Comparison of ENCODE assay signal across 3 fruit fly cellular contexts in genomic region chrX:11390625-11391363, dm6.
TF ChIP-seq lines count a peak whose summit lies in the region.

No protein-coding gene starts in this region.

TF ChIP-seq in whole organism, embryonic, 481 proteins besides CTCF, POLR2A, EP300 and RAD21 (continued from another document and continues in another):
- TF ChIP-seq dysf (GFP tag; IDR thresholded peaks at IDR 0.05; lab: Robert Waterston, UW): peak; percentile 90
- no peak for TF ChIP-seq D (optimal IDR thresholded peaks at IDR 0.05; lab: Kevin White, UChicago)
- TF ChIP-seq D (GFP tag; optimal IDR thresholded peaks at IDR 0.05; lab: Kevin White, UChicago): peak; percentile 58
- TF ChIP-seq CHES-1-like (GFP tag; optimal IDR thresholded peaks at IDR 0.05; lab: Kevin White, UChicago): peak; percentile 81
- TF ChIP-seq bcd (GFP tag; optimal IDR thresholded peaks at IDR 0.05; lab: Kevin White, UChicago): peak; percentile 77
- peak; percentile 38; the same call in 1 of the 2 replicates for TF ChIP-seq Nf-YA (GFP tag; IDR thresholded peaks at IDR 0.05; lab: Robert Waterston, UW)
- TF ChIP-seq Opbp (GFP tag; IDR thresholded peaks at IDR 0.05; lab: Robert Waterston, UW; ENCODE audit: partially characterized antibody): no peak
- peak; percentile 70 for TF ChIP-seq CG10654 (GFP tag; optimal IDR thresholded peaks at IDR 0.05; lab: Kevin White, UChicago)
- TF ChIP-seq Adf1 (GFP tag; IDR thresholded peaks at IDR 0.05; lab: Robert Waterston, UW): peak; percentile 56; the same call in 1 of the 2 replicates
- peak; percentile 69 for TF ChIP-seq CG15073 (GFP tag; optimal IDR thresholded peaks at IDR 0.05; lab: Kevin White, UChicago)
- TF ChIP-seq H2.0 (GFP tag; IDR thresholded peaks at IDR 0.05; lab: Robert Waterston, UW): peak; percentile 86
- peak; percentile 65 for TF ChIP-seq CG9609 (GFP tag; optimal IDR thresholded peaks at IDR 0.05; lab: Kevin White, UChicago)
- no peak for TF ChIP-seq CG9797 (GFP tag; optimal IDR thresholded peaks at IDR 0.05; lab: Kevin White, UChicago)
- peak; percentile 43 for TF ChIP-seq danr (GFP tag; IDR thresholded peaks at IDR 0.05; lab: Robert Waterston, UW)
- TF ChIP-seq CG34422 (GFP tag; IDR thresholded peaks at IDR 0.05; lab: Robert Waterston, UW): peak; percentile 76
- peak; percentile 57 for TF ChIP-seq CG4424 (GFP tag; optimal IDR thresholded peaks at IDR 0.05; lab: Kevin White, UChicago)
- peak; percentile 69 for TF ChIP-seq CG13775 (GFP tag; optimal IDR thresholded peaks at IDR 0.05; lab: Kevin White, UChicago)
- TF ChIP-seq CG8290 (GFP tag; optimal IDR thresholded peaks at IDR 0.05; lab: Kevin White, UChicago): no peak
- TF ChIP-seq CG8290 (tag; optimal IDR thresholded peaks at IDR 0.05; lab: Kevin White, UChicago): peak in 1 of 2 experiments; percentile 98
- TF ChIP-seq kay (GFP tag; optimal IDR thresholded peaks at IDR 0.05; lab: Kevin White, UChicago): peak; percentile 41
- peak; percentile 2 for TF ChIP-seq CG14965 (GFP tag; optimal IDR thresholded peaks at IDR 0.05; lab: Kevin White, UChicago; ENCODE audit: borderline replicate concordance)
- no peak for TF ChIP-seq Lpt (GFP tag; optimal IDR thresholded peaks at IDR 0.05; lab: Kevin White, UChicago)
- TF ChIP-seq CG11456 (GFP tag; IDR thresholded peaks at IDR 0.05; lab: Robert Waterston, UW): peak; percentile 94
- peak; percentile 49 for TF ChIP-seq tap (tag; optimal IDR thresholded peaks at IDR 0.05; lab: Kevin White, UChicago)
- peak; percentile 84 for TF ChIP-seq CG18599 (GFP tag; optimal IDR thresholded peaks at IDR 0.05; lab: Kevin White, UChicago)
- no peak for TF ChIP-seq Hr39 (optimal IDR thresholded peaks at IDR 0.05; lab: Kevin White, UChicago)
- TF ChIP-seq zfh1 (GFP tag; IDR thresholded peaks at IDR 0.05; lab: Robert Waterston, UW): peak; percentile 86
- no peak for TF ChIP-seq Sry-β (GFP tag; optimal IDR thresholded peaks at IDR 0.05; lab: Kevin White, UChicago)
- peak; percentile 94 for TF ChIP-seq CG12769 (tag; optimal IDR thresholded peaks at IDR 0.05; lab: Kevin White, UChicago)
- peak; percentile 68 for TF ChIP-seq MBD-R2 (GFP tag; IDR thresholded peaks at IDR 0.05; lab: Robert Waterston, UW)
- peak; percentile 74 for TF ChIP-seq Antp (GFP tag; optimal IDR thresholded peaks at IDR 0.05; lab: Kevin White, UChicago)
- peak; percentile 78 for TF ChIP-seq CG30403 (GFP tag; optimal IDR thresholded peaks at IDR 0.05; lab: Kevin White, UChicago)
- TF ChIP-seq CG7928 (GFP tag; optimal IDR thresholded peaks at IDR 0.05; lab: Kevin White, UChicago): peak; percentile 39
- peak; percentile 44 for TF ChIP-seq cato (GFP tag; optimal IDR thresholded peaks at IDR 0.05; lab: Kevin White, UChicago; ENCODE audit: borderline replicate concordance)
- TF ChIP-seq Meics (GFP tag; optimal IDR thresholded peaks at IDR 0.05; lab: Kevin White, UChicago): peak; percentile 79
- no peak for TF ChIP-seq wor (GFP tag; IDR thresholded peaks at IDR 0.05; lab: Robert Waterston, UW)
- TF ChIP-seq CG12299 (tag; optimal IDR thresholded peaks at IDR 0.05; lab: Kevin White, UChicago): no peak
- TF ChIP-seq CG6683 (GFP tag; optimal IDR thresholded peaks at IDR 0.05; lab: Kevin White, UChicago): peak; percentile 25
- peak; percentile 81 for TF ChIP-seq Taf1 (GFP tag; IDR thresholded peaks at IDR 0.05; lab: Robert Waterston, UW)
- peak; percentile 63 for TF ChIP-seq CG11723 (GFP tag; optimal IDR thresholded peaks at IDR 0.05; lab: Kevin White, UChicago)
- TF ChIP-seq CG4282 (GFP tag; optimal IDR thresholded peaks at IDR 0.05; lab: Kevin White, UChicago): peak; percentile 25
- TF ChIP-seq HLH3B (GFP tag; IDR thresholded peaks at IDR 0.05; lab: Robert Waterston, UW): peak; percentile 85
- peak; percentile 61 for TF ChIP-seq CG11398 (GFP tag; optimal IDR thresholded peaks at IDR 0.05; lab: Kevin White, UChicago)

TF ChIP-seq in whole organism, prepupa, 60 proteins besides CTCF, POLR2A, EP300 and RAD21 (continued from another document):
- TF ChIP-seq CG10669 (GFP tag; optimal IDR thresholded peaks at IDR 0.05; lab: Kevin White, UChicago) (peak; percentile 54), Hr4 (GFP tag; optimal IDR thresholded peaks at IDR 0.05; lab: Kevin White, UChicago) (peak; percentile 75), eg (GFP tag; IDR thresholded peaks at IDR 0.05; lab: Robert Waterston, UW) (peak; percentile 94), CG11294 (GFP tag; IDR thresholded peaks at IDR 0.05; lab: Robert Waterston, UW) (peak; percentile 73), Hr38 (GFP tag; optimal IDR thresholded peaks at IDR 0.05; lab: Kevin White, UChicago) (no peak), CG34406 (GFP tag; optimal IDR thresholded peaks at IDR 0.05; lab: Kevin White, UChicago) (peak; percentile 52), CG8632 (GFP tag; optimal IDR thresholded peaks at IDR 0.05; lab: Kevin White, UChicago) (peak; percentile 31), Ets21C (GFP tag; optimal IDR thresholded peaks at IDR 0.05; lab: Kevin White, UChicago) (no peak), CG32006 (GFP tag; optimal IDR thresholded peaks at IDR 0.05; lab: Kevin White, UChicago) (peak; percentile 87), CG9139 (GFP tag; optimal IDR thresholded peaks at IDR 0.05; lab: Kevin White, UChicago) (no peak), Lpt (GFP tag; optimal IDR thresholded peaks at IDR 0.05; lab: Kevin White, UChicago) (peak; percentile 45), CG16779 (tag; optimal IDR thresholded peaks at IDR 0.05; lab: Kevin White, UChicago) (peak; percentile 43), CG8119 (GFP tag; IDR thresholded peaks at IDR 0.05; lab: Robert Waterston, UW) (peak; percentile 83), CG3919 (GFP tag; optimal IDR thresholded peaks at IDR 0.05; lab: Kevin White, UChicago) (peak; percentile 66), OdsH (GFP tag; optimal IDR thresholded peaks at IDR 0.05; lab: Kevin White, UChicago) (peak; percentile 63), CG1621 (tag; optimal IDR thresholded peaks at IDR 0.05; lab: Kevin White, UChicago) (peak; percentile 43), Smox (GFP tag; optimal IDR thresholded peaks at IDR 0.05; lab: Kevin White, UChicago) (peak; percentile 41), dac (GFP tag; optimal IDR thresholded peaks at IDR 0.05; lab: Kevin White, UChicago) (peak; percentile 44), topi (GFP tag; optimal IDR thresholded peaks at IDR 0.05; lab: Kevin White, UChicago) (peak; percentile 44), Eip78C (GFP tag; lab: Kevin White, UChicago) (peak; percentile 84), Sox102F (GFP tag; optimal IDR thresholded peaks at IDR 0.05; lab: Kevin White, UChicago) (peak; percentile 46), CG6163 (GFP tag; IDR thresholded peaks at IDR 0.05; lab: Robert Waterston, UW) (peak; percentile 91), Hr39 (GFP tag; optimal IDR thresholded peaks at IDR 0.05; lab: Kevin White, UChicago) (peak; percentile 60), lz (GFP tag; optimal IDR thresholded peaks at IDR 0.05; lab: Kevin White, UChicago) (peak; percentile 38), CG6854 (GFP tag; optimal IDR thresholded peaks at IDR 0.05; lab: Kevin White, UChicago) (no peak), CG31627 (GFP tag; optimal IDR thresholded peaks at IDR 0.05; lab: Kevin White, UChicago) (peak; percentile 58), fd59A (GFP tag; optimal IDR thresholded peaks at IDR 0.05; lab: Kevin White, UChicago) (peak; percentile 39), svp (GFP tag; lab: Kevin White, UChicago) (no peak), Eip75B (GFP tag; optimal IDR thresholded peaks at IDR 0.05; lab: Kevin White, UChicago) (peak; percentile 68), CG15336 (GFP tag; IDR thresholded peaks at IDR 0.05; lab: Robert Waterston, UW) (peak; percentile 83), achi (GFP tag; optimal IDR thresholded peaks at IDR 0.05; lab: Kevin White, UChicago) (peak; percentile 56), fd85E (GFP tag; optimal IDR thresholded peaks at IDR 0.05; lab: Kevin White, UChicago) (no peak), CG11762 (GFP tag; optimal IDR thresholded peaks at IDR 0.05; lab: Kevin White, UChicago; ENCODE audit: insufficient read depth) (peak; percentile 42), Eip93F (GFP tag; optimal IDR thresholded peaks at IDR 0.05; lab: Kevin White, UChicago) (no peak), fkh (GFP tag; optimal IDR thresholded peaks at IDR 0.05; lab: Kevin White, UChicago) (peak; percentile 5), acj6 (GFP tag; optimal IDR thresholded peaks at IDR 0.05; lab: Kevin White, UChicago) (peak; percentile 53), Sox15 (GFP tag; optimal IDR thresholded peaks at IDR 0.05; lab: Kevin White, UChicago) (peak; percentile 22), cyc (GFP tag; optimal IDR thresholded peaks at IDR 0.05; lab: Kevin White, UChicago) (peak; percentile 50), Gug (GFP tag; IDR thresholded peaks at IDR 0.05; lab: Robert Waterston, UW) (peak; percentile 87), esn (GFP tag; optimal IDR thresholded peaks at IDR 0.05; lab: Kevin White, UChicago) (peak; percentile 50), CG10631 (GFP tag; optimal IDR thresholded peaks at IDR 0.05; lab: Kevin White, UChicago) (peak; percentile 70)

TF ChIP-seq in whole organism, wandering third instar larva, 38 proteins besides CTCF, POLR2A, EP300 and RAD21 (continued from another document):
- peak; percentile 25 for TF ChIP-seq psq (GFP tag; optimal IDR thresholded peaks at IDR 0.05; lab: Kevin White, UChicago)
- no peak for TF ChIP-seq CrebA (GFP tag; optimal IDR thresholded peaks at IDR 0.05; lab: Kevin White, UChicago; ENCODE audit: borderline replicate concordance)
- TF ChIP-seq pan (optimal IDR thresholded peaks at IDR 0.05; lab: Kevin White, UChicago): no peak
- no peak for TF ChIP-seq woc (GFP tag; optimal IDR thresholded peaks at IDR 0.05; lab: Kevin White, UChicago)
- peak; percentile 38 for TF ChIP-seq fru (GFP tag; optimal IDR thresholded peaks at IDR 0.05; lab: Kevin White, UChicago)
- no peak for TF ChIP-seq Dfd (GFP tag; optimal IDR thresholded peaks at IDR 0.05; lab: Kevin White, UChicago)
- TF ChIP-seq Rel (GFP tag; optimal IDR thresholded peaks at IDR 0.05; lab: Kevin White, UChicago): no peak
- TF ChIP-seq Rel (tag; optimal IDR thresholded peaks at IDR 0.05; lab: Kevin White, UChicago): no peak
- TF ChIP-seq tai (GFP tag; optimal IDR thresholded peaks at IDR 0.05; lab: Kevin White, UChicago): peak; percentile 16
- TF ChIP-seq Sp1 (GFP tag; optimal IDR thresholded peaks at IDR 0.05; lab: Kevin White, UChicago): peak; percentile 20
- no peak for TF ChIP-seq Hr78 (GFP tag; optimal IDR thresholded peaks at IDR 0.05; lab: Kevin White, UChicago)
- TF ChIP-seq Jra (GFP tag; optimal IDR thresholded peaks at IDR 0.05; lab: Kevin White, UChicago): no peak
- no peak for TF ChIP-seq sage (GFP tag; optimal IDR thresholded peaks at IDR 0.05; lab: Kevin White, UChicago)
- TF ChIP-seq Vsx2 (GFP tag; optimal IDR thresholded peaks at IDR 0.05; lab: Kevin White, UChicago; ENCODE audit: partially characterized antibody): no peak
- no peak for TF ChIP-seq dmrt93B (GFP tag; optimal IDR thresholded peaks at IDR 0.05; lab: Kevin White, UChicago)
- TF ChIP-seq ey (GFP tag; optimal IDR thresholded peaks at IDR 0.05; lab: Kevin White, UChicago): peak; percentile 57
